Worm (Caenorhabditis elegans) whole organism, L1 larva: ENCODE data around the gene zip-2.

Experiments
- C16A3.4 ChIP-seq: fragments of 150-350 bp; optimal IDR thresholded peaks from 2 replicates; lab custom pipeline; 2014; ENCODE audit warnings: missing biosample characterization, missing genetic modification characterization
- aly-2 ChIP-seq: fragments of 150-350 bp; optimal IDR thresholded peaks from 2 replicates; lab custom pipeline; 2014; ENCODE audit warnings: missing biosample characterization, missing genetic modification characterization
- ama-1 ChIP-seq: fragments of 150-350 bp; optimal IDR thresholded peaks from 2 replicates; lab custom pipeline; 2014
- ceh-82 ChIP-seq, 3 experiments: fragments of 150-350 bp in 1 of 3; sonication (generic microtip) in 2 of 3; optimal IDR thresholded peaks; 2 replicates each; lab custom pipeline; 2014 to 2017; ENCODE audit warnings: missing biosample characterization in 3 of 3, missing genetic modification characterization in 3 of 3
- dsc-1 ChIP-seq: sonication (generic microtip); optimal IDR thresholded peaks from 2 replicates; lab custom pipeline; 2016; ENCODE audit warnings: mild to moderate bottlenecking, missing genetic modification characterization, missing compliant biosample characterization
- efl-1 ChIP-seq, 4 experiments: fragments of 150-350 bp; optimal IDR thresholded peaks in 3 of 4; peaks in 1 of 4; 1 replicate in 1 of 4; 2 replicates in 3 of 4; lab custom pipeline; 2014; ENCODE audit warnings: missing biosample characterization in 2 of 4, missing genetic modification characterization in 2 of 4, missing genetic modification reagents in 2 of 4
- lin-39 ChIP-seq: fragments of 150-350 bp; optimal IDR thresholded peaks from 2 replicates; lab custom pipeline; 2014; ENCODE audit warnings: missing biosample characterization, missing genetic modification reagents, missing genetic modification characterization
- nhr-77 ChIP-seq: fragments of 150-350 bp; optimal IDR thresholded peaks from 2 replicates; lab custom pipeline; 2014; ENCODE audit warnings: missing biosample characterization, missing genetic modification characterization
- nhr-85 ChIP-seq: sonication (generic microtip); peaks from one replicate; lab custom pipeline; 2016; ENCODE audit warnings: missing genetic modification characterization, inconsistent platforms, missing compliant biosample characterization
- ztf-4 ChIP-seq: fragments of 150-350 bp; optimal IDR thresholded peaks from 2 replicates; lab custom pipeline; 2014; ENCODE audit warnings: missing biosample characterization, missing genetic modification characterization

ce11 chrIII:789604-790003 lies 43.2 kb upstream of the zip-2 start:
- TF ChIP-seq dsc-1 (tag; lab: Kevin White, UChicago) (peak; percentile 94), ama-1 (lab: Kevin White, UChicago) (no peak), efl-1 (optimal IDR thresholded peaks at IDR 0.05; lab: Kevin White, UChicago) (no peak), efl-1 (GFP tag; optimal IDR thresholded peaks at IDR 0.05 in 1 of 2; lab: Kevin White, UChicago) (peak in 1 of 2 experiments; percentile 80), nhr-77 (tag; lab: Kevin White, UChicago) (no peak), aly-2 (tag; lab: Kevin White, UChicago) (no peak), lin-39 (tag; lab: Kevin White, UChicago) (no peak), ztf-4 (tag; lab: Kevin White, UChicago) (no peak), C16A3.4 (tag; lab: Kevin White, UChicago) (no peak), nhr-85 (tag; lab: Kevin White, UChicago) (peak; percentile 35), ceh-82 (tag; optimal IDR thresholded peaks at IDR 0.05; lab: Kevin White, UChicago) (no peak)
